Fruit fly (Drosophila melanogaster): ENCODE measurements around the gene ich.

DNA sequence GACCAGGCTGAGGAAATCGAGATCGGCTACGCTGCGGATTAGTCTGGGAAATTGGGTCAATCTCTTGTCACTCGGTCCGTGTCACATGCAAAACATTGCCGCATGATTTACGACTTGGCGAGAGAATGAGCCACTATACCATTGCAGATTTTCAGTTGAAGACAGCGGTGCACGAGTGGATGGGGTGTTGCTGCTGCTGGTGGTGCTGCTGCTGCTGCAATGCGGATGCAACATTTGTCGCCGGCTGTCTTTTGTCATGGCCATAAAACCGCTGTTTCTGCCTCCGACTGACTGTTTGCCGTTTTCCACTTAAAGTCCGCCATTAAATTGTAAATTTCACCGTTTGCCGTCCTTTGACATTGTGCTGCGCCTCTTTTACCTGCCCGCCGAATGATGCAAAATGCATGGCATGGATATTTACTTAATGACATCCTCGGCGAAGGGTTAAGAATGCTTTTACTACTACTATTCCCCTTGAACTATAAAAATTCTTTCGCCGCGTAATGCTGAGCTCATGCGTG is 13.3 kb upstream of the ich start:
- no peak for TF ChIP-seq EcR (GFP tag; optimal IDR thresholded peaks at IDR 0.05)
- TF ChIP-seq Snoo (tag; optimal IDR thresholded peaks at IDR 0.05) = no peak
- TF ChIP-seq CG13204 (GFP tag; optimal IDR thresholded peaks at IDR 0.05) = no peak
- no peak for TF ChIP-seq CG4496 (GFP tag; IDR thresholded peaks at IDR 0.05)
- no peak for TF ChIP-seq D1 (tag; optimal IDR thresholded peaks at IDR 0.05)
- TF ChIP-seq fd96Ca (GFP tag; IDR thresholded peaks at IDR 0.05) = no peak
- TF ChIP-seq CG32121 (GFP tag; IDR thresholded peaks at IDR 0.05) = no peak
- no peak for TF ChIP-seq CG8159 (tag; optimal IDR thresholded peaks at IDR 0.05)
- no peak for TF ChIP-seq CG15710 (tag; optimal IDR thresholded peaks at IDR 0.05)
- no peak for TF ChIP-seq Pif1A (GFP tag; optimal IDR thresholded peaks at IDR 0.05)
- TF ChIP-seq CG34367 (tag; optimal IDR thresholded peaks at IDR 0.05) = no peak
- TF ChIP-seq CG14655 (GFP tag; optimal IDR thresholded peaks at IDR 0.05) = no peak
- TF ChIP-seq CG9948 (tag; optimal IDR thresholded peaks at IDR 0.05) = no peak

Measured in whole organism, pupa.